Worm (Caenorhabditis elegans): ENCODE measurements around the gene C45B2.6.

DNA sequence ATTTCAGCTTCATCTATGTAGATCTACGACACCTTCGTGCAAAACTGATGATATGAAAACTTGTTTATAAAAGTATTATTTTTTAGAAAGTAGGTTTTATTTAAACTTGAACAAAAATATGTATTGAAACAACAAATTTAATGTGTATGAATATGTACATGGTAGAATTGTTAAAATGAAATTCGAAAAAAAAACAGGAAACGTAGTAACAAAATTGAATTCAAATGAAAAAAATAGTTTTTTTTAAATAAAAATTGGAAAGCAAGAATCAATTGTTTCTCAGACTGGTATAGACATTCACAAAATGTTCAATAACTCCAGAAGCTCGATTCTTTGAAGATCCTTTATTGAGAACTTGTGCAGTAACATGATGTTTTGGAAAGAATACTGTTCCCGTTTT is 31.9 kb upstream of the C45B2.6 start:
- no peak for TF ChIP-seq nhr-237 (tag; optimal IDR thresholded peaks at IDR 0.05)
- TF ChIP-seq R02D3.7 (tag; optimal IDR thresholded peaks at IDR 0.05), result no peak
- TF ChIP-seq ama-1 (optimal IDR thresholded peaks at IDR 0.05), result no peak
- no peak for TF ChIP-seq ztf-11 (tag; optimal IDR thresholded peaks at IDR 0.05)
- TF ChIP-seq sma-3 (GFP tag; optimal IDR thresholded peaks at IDR 0.05), result no peak
- no peak for TF ChIP-seq unc-62 (GFP tag; optimal IDR thresholded peaks at IDR 0.05)
- TF ChIP-seq aly-2 (tag; optimal IDR thresholded peaks at IDR 0.05), result no peak
- no peak for TF ChIP-seq blmp-1 (tag; optimal IDR thresholded peaks at IDR 0.05; ENCODE audit: insufficient read depth)
- no peak for TF ChIP-seq lin-11 (tag; optimal IDR thresholded peaks at IDR 0.05)
- TF ChIP-seq lsy-2 (tag; optimal IDR thresholded peaks at IDR 0.05), result no peak
- TF ChIP-seq nhr-11 (tag; optimal IDR thresholded peaks at IDR 0.05), result no peak

Data from whole organism, L2 larva.